Worm (Caenorhabditis elegans) whole organism, L1 larva: ENCODE data around the gene fbxa-183.
A peak's percentile ranks its signal among the peaks of the same experiment; 100 is the strongest.

ENCODE experiments used
- C04F5.9 ChIP-seq: sonication (generic microtip); optimal IDR thresholded peaks from 2 replicates; lab custom pipeline; 2016; ENCODE audit warnings: missing genetic modification characterization, missing compliant biosample characterization
- C34B4.2 ChIP-seq: sonication (generic microtip); optimal IDR thresholded peaks from 2 replicates; lab custom pipeline; 2017; ENCODE audit warnings: mild to moderate bottlenecking, missing genetic modification characterization, missing compliant biosample characterization
- F16B12.6 ChIP-seq: fragments of 150-350 bp; optimal IDR thresholded peaks from 2 replicates; lab custom pipeline; 2014; ENCODE audit warnings: missing biosample characterization, missing genetic modification characterization
- Y116A8C.19 ChIP-seq: sonication (generic microtip); optimal IDR thresholded peaks from 2 replicates; lab custom pipeline; 2016; ENCODE audit warnings: missing compliant biosample characterization, missing genetic modification characterization, borderline replicate concordance
- aha-1 ChIP-seq: fragments of 150-350 bp; optimal IDR thresholded peaks from 2 replicates; lab custom pipeline; 2014; ENCODE audit warnings: missing biosample characterization, missing genetic modification characterization
- blmp-1 ChIP-seq: fragments of 150-350 bp; optimal IDR thresholded peaks from 2 replicates; lab custom pipeline; 2014; ENCODE audit warnings: missing biosample characterization, missing genetic modification characterization
- ceh-63 ChIP-seq: fragments of 200-800 bp; sonication (Bioruptor generic); optimal IDR thresholded peaks from 2 replicates; lab custom pipeline; 2018; ENCODE audit warnings: mild to moderate bottlenecking, missing genetic modification characterization, missing compliant biosample characterization
- ceh-88 ChIP-seq: fragments of 200-800 bp; sonication (Bioruptor generic); IDR thresholded peaks from 2 replicates; pipeline ENCODE4 v1.3.6; 2022; ENCODE audit warnings: missing genetic modification characterization, missing compliant biosample characterization
- ceh-90 ChIP-seq: sonication (generic microtip); optimal IDR thresholded peaks from 2 replicates; lab custom pipeline; 2016; ENCODE audit warnings: missing genetic modification characterization, missing compliant biosample characterization
- ces-1 ChIP-seq: fragments of 150-350 bp; optimal IDR thresholded peaks from 2 replicates; lab custom pipeline; 2014; ENCODE audit warnings: missing biosample characterization, missing genetic modification reagents, missing genetic modification characterization
- dpl-1 ChIP-seq, 3 experiments: fragments of 150-350 bp in 2 of 3; sonication (generic microtip) in 1 of 3; optimal IDR thresholded peaks; 2 replicates each; lab custom pipeline; 2014 to 2017; ENCODE audit warnings: missing biosample characterization in 3 of 3, missing genetic modification characterization in 3 of 3, missing genetic modification reagents in 3 of 3
- efl-1 ChIP-seq, 4 experiments: fragments of 150-350 bp; optimal IDR thresholded peaks in 3 of 4; peaks in 1 of 4; 1 replicate in 1 of 4; 2 replicates in 3 of 4; lab custom pipeline; 2014; ENCODE audit warnings: missing biosample characterization in 2 of 4, missing genetic modification characterization in 2 of 4, missing genetic modification reagents in 2 of 4
- egl-27 ChIP-seq, 2 experiments: fragments of 150-350 bp in 1 of 2; sonication (generic microtip); optimal IDR thresholded peaks; 3 replicates each; lab custom pipeline; 2017 to 2018; ENCODE audit warnings: missing biosample characterization in 2 of 2, missing genetic modification characterization in 2 of 2, missing genetic modification reagents in 2 of 2
- elt-2 ChIP-seq: sonication (generic microtip); optimal IDR thresholded peaks from 2 replicates; lab custom pipeline; 2016; ENCODE audit warnings: missing genetic modification characterization, mild to moderate bottlenecking, inconsistent platforms, missing compliant biosample characterization, missing genetic modification reagents
- elt-3 ChIP-seq, 6 experiments: fragments of 150-350 bp in 1 of 6; sonication (generic microtip); optimal IDR thresholded peaks; 2 replicates each; lab custom pipeline; 2017 to 2018; ENCODE audit warnings: missing biosample characterization in 6 of 6, missing genetic modification characterization in 6 of 6, inconsistent platforms in 1 of 6
- fos-1 ChIP-seq: fragments of 150-350 bp; optimal IDR thresholded peaks from 2 replicates; lab custom pipeline; 2014; ENCODE audit warnings: missing biosample characterization, missing genetic modification characterization
- grh-1 ChIP-seq: fragments of 200-800 bp; sonication (Bioruptor generic); IDR thresholded peaks from 2 replicates; pipeline ENCODE4 v1.3.6; 2022; ENCODE audit warnings: missing genetic modification reagents, missing genetic modification characterization, missing compliant biosample characterization
- hlh-17 ChIP-seq: fragments of 200-800 bp; sonication (Bioruptor generic); optimal IDR thresholded peaks from 2 replicates; lab custom pipeline; 2018; ENCODE audit warnings: missing genetic modification characterization, mild to moderate bottlenecking, missing compliant biosample characterization, moderate library complexity, borderline replicate concordance
- hpl-2 ChIP-seq: fragments of 150-350 bp; optimal IDR thresholded peaks from 2 replicates; lab custom pipeline; 2014; ENCODE audit warnings: missing biosample characterization, missing genetic modification reagents, missing genetic modification characterization
- isw-1 ChIP-seq: fragments of 200-800 bp; sonication (Bioruptor generic); IDR thresholded peaks from 2 replicates; pipeline ENCODE4 v1.3.6; 2022; ENCODE audit warnings: missing genetic modification characterization, missing compliant biosample characterization
- jun-1 ChIP-seq: fragments of 150-350 bp; optimal IDR thresholded peaks from 2 replicates; lab custom pipeline; 2014; ENCODE audit warnings: missing biosample characterization, missing genetic modification reagents, missing genetic modification characterization
- lin-13 ChIP-seq: fragments of 150-350 bp; optimal IDR thresholded peaks from 2 replicates; lab custom pipeline; 2014; ENCODE audit warnings: missing biosample characterization, missing genetic modification reagents, missing genetic modification characterization
- lin-35 ChIP-seq, 2 experiments: fragments of 150-350 bp; optimal IDR thresholded peaks; 2 replicates each; lab custom pipeline; 2014; ENCODE audit warnings: missing biosample characterization in 2 of 2, missing genetic modification characterization in 2 of 2, missing genetic modification reagents in 2 of 2
- lir-3 ChIP-seq: sonication (generic microtip); optimal IDR thresholded peaks from 2 replicates; lab custom pipeline; 2016; ENCODE audit warnings: mild to moderate bottlenecking, missing genetic modification characterization, moderate library complexity, missing compliant biosample characterization; ENCODE audit not compliant: poor library complexity
- lsy-2 ChIP-seq, 2 experiments: fragments of 150-350 bp; optimal IDR thresholded peaks; 2 replicates each; lab custom pipeline; 2014; ENCODE audit warnings: missing biosample characterization in 2 of 2, missing genetic modification characterization in 2 of 2
- mab-9 ChIP-seq: fragments of 200-800 bp; sonication (Bioruptor generic); IDR thresholded peaks from 2 replicates; pipeline ENCODE4 v1.3.6; 2022; ENCODE audit warnings: missing genetic modification reagents, missing genetic modification characterization, missing compliant biosample characterization
- mdl-1 ChIP-seq, 2 experiments: fragments of 150-350 bp; optimal IDR thresholded peaks; 2 replicates each; lab custom pipeline; 2014 to 2017; ENCODE audit warnings: missing biosample characterization in 2 of 2, missing genetic modification characterization in 2 of 2, inconsistent platforms in 1 of 2
- nhr-11 ChIP-seq: fragments of 150-350 bp; optimal IDR thresholded peaks from 2 replicates; lab custom pipeline; 2014; ENCODE audit warnings: missing biosample characterization, missing genetic modification characterization
- nhr-20 ChIP-seq: sonication (generic microtip); optimal IDR thresholded peaks from 2 replicates; lab custom pipeline; 2016; ENCODE audit warnings: mild to moderate bottlenecking, missing genetic modification characterization, missing compliant biosample characterization
- nhr-237 ChIP-seq: fragments of 150-350 bp; optimal IDR thresholded peaks from 2 replicates; lab custom pipeline; 2014; ENCODE audit warnings: missing biosample characterization, missing genetic modification characterization
- nhr-28 ChIP-seq: fragments of 150-350 bp; optimal IDR thresholded peaks from 2 replicates; lab custom pipeline; 2014; ENCODE audit warnings: missing biosample characterization, missing genetic modification characterization
- nhr-47 ChIP-seq: sonication (generic microtip); optimal IDR thresholded peaks from 2 replicates; lab custom pipeline; 2016; ENCODE audit warnings: mild to moderate bottlenecking, missing genetic modification characterization, moderate library complexity, missing compliant biosample characterization
- nhr-76 ChIP-seq: sonication (generic microtip); optimal IDR thresholded peaks from 2 replicates; lab custom pipeline; 2017; ENCODE audit warnings: missing biosample characterization, missing genetic modification characterization
- nhr-77 ChIP-seq: fragments of 150-350 bp; optimal IDR thresholded peaks from 2 replicates; lab custom pipeline; 2014; ENCODE audit warnings: missing biosample characterization, missing genetic modification characterization
- nhr-90 ChIP-seq: sonication (generic microtip); optimal IDR thresholded peaks from 2 replicates; lab custom pipeline; 2016; ENCODE audit warnings: mild to moderate bottlenecking, missing genetic modification characterization, missing compliant biosample characterization; ENCODE audit not compliant: poor library complexity
- pax-3 ChIP-seq: fragments of 200-800 bp; sonication (Bioruptor generic); optimal IDR thresholded peaks from 2 replicates; lab custom pipeline; 2018; ENCODE audit warnings: mild to moderate bottlenecking, missing genetic modification characterization, moderate library complexity, missing compliant biosample characterization
- rnt-1 ChIP-seq: sonication (generic microtip); optimal IDR thresholded peaks from 2 replicates; lab custom pipeline; 2016; ENCODE audit warnings: mild to moderate bottlenecking, missing genetic modification characterization, moderate library complexity, missing compliant biosample characterization
- tbx-2 ChIP-seq: sonication (generic microtip); optimal IDR thresholded peaks from 2 replicates; lab custom pipeline; 2016; ENCODE audit warnings: missing genetic modification characterization, missing compliant biosample characterization
- tlp-1 ChIP-seq: fragments of 150-350 bp; optimal IDR thresholded peaks from 2 replicates; lab custom pipeline; 2014; ENCODE audit warnings: missing biosample characterization, missing genetic modification characterization
- unc-98 ChIP-seq: fragments of 200-800 bp; sonication (Bioruptor generic); IDR thresholded peaks from 2 replicates; pipeline ENCODE4 v1.3.6; 2022; ENCODE audit warnings: missing genetic modification characterization, missing compliant biosample characterization
- vab-15 ChIP-seq: sonication (generic microtip); optimal IDR thresholded peaks from 2 replicates; lab custom pipeline; 2017; ENCODE audit warnings: missing genotype, mild to moderate bottlenecking, missing genetic modification characterization, missing compliant biosample characterization
- zag-1 ChIP-seq: fragments of 150-350 bp; optimal IDR thresholded peaks from 2 replicates; lab custom pipeline; 2014; ENCODE audit warnings: missing biosample characterization, missing genetic modification characterization
- ztf-11 ChIP-seq, 2 experiments: sonication (generic microtip); optimal IDR thresholded peaks; 2 replicates each; lab custom pipeline; 2016 to 2017; ENCODE audit warnings: missing genetic modification characterization in 2 of 2, missing biosample characterization in 1 of 2, missing compliant biosample characterization in 1 of 2

Gene fbxa-183

DNA sequence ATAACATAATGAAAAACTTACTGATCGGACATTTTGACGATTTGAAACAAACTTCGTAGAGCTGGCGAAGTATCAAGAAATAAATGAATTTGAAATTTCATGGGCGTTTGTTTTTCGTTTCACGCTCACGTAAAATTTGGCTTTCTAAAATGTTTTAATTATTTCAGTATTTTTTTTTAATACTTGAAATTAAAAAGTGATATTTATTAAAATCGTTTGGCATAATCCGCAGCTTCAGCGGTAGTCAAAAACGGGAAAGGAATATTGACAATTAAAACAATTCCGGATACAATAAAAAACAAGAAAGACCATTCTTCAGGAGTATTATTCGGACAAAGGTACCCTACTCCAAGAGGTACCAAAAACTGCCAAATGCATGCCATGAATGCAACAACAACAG lies at the start of gene fbxa-183:
TSS of gene fbxa-183 (minus strand) at position 101 of the 400 bp plus-strand sequence.
- TF ChIP-seq nhr-237 (tag; lab: Kevin White, UChicago) (no peak), nhr-90 (tag; lab: Kevin White, UChicago) (no peak), tlp-1 (tag; lab: Kevin White, UChicago) (no peak), C04F5.9 (tag; lab: Kevin White, UChicago) (no peak), nhr-76 (tag; lab: Kevin White, UChicago) (no peak), blmp-1 (tag; lab: Kevin White, UChicago) (no peak), F16B12.6 (tag; lab: Kevin White, UChicago) (no peak), mdl-1 (tag; optimal IDR thresholded peaks at IDR 0.05; lab: Kevin White, UChicago) (no peak), rnt-1 (tag; lab: Kevin White, UChicago) (no peak), lir-3 (tag; lab: Kevin White, UChicago) (no peak), nhr-47 (tag; lab: Kevin White, UChicago) (no peak), ceh-63 (GFP tag; lab: Kevin White, UChicago) (no peak), pax-3 (no peak)

DNA sequence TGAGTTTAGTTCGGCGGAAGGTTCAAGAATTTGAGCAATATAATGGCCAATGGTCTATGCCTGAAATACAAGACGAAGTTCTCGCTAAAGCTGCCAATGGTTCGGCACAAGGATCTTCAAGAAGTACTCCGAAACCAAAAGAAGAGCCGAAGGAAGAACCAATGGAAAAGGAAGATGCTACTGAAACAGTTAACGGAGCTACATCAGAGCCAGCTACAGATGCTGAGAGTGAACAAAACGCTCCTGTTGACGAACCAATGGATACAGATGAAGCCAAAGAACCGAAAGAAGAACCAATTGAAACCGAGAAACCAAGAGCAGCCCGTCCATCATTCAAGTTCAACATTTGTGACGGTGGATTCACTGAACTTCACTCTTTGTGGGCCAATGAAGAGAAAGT lies 48.7 kb upstream of the fbxa-183 start:
- TF ChIP-seq nhr-11 (tag; lab: Kevin White, UChicago): no peak
- no peak for TF ChIP-seq C04F5.9 (tag; lab: Kevin White, UChicago)
- no peak for TF ChIP-seq zag-1 (tag; lab: Kevin White, UChicago)
- TF ChIP-seq mdl-1 (tag; optimal IDR thresholded peaks at IDR 0.05; lab: Kevin White, UChicago): no peak
- no peak for TF ChIP-seq grh-1 (GFP tag; lab: Robert Waterston, UW)
- TF ChIP-seq efl-1 (optimal IDR thresholded peaks at IDR 0.05; lab: Kevin White, UChicago): no peak
- TF ChIP-seq efl-1 (GFP tag; optimal IDR thresholded peaks at IDR 0.05 in 1 of 2; lab: Kevin White, UChicago): peak in 1 of 2 experiments; percentile 80

DNA sequence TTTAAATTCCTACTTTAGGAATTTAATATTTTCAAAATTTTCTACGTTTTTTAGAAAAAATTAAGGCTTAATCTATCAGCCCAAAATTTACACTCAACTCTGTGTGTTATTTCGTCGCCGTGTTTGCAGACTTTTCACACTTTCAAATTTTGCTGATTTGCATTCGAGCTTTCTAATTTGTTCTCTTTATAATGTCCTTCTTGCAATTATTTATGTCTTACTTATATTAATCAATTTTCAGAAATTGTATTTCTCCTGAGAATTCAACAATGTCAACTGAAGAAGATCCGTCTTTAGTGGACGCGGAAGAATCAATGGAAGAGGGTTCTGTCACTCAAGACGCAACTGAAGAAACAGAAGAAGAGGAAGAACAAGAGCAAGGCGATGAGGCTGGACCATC lies 44.0 kb upstream of the fbxa-183 start, which contains the start of gene let-418:
TSS of gene let-418 (plus strand) at position 242 of the 400 bp plus-strand sequence.
- TF ChIP-seq dpl-1 (GFP tag; optimal IDR thresholded peaks at IDR 0.05; lab: Kevin White, UChicago) (peak in 2 of 3 experiments; percentile 3 to 38), elt-2 (no peak), ceh-88 (GFP tag; lab: Robert Waterston, UW) (no peak), lsy-2 (tag; optimal IDR thresholded peaks at IDR 0.05; lab: Kevin White, UChicago) (peak in 1 of 2 experiments; percentile 16), lin-35 (GFP tag; optimal IDR thresholded peaks at IDR 0.05; lab: Kevin White, UChicago) (peak in 1 of 2 experiments; percentile 11), F16B12.6 (tag; lab: Kevin White, UChicago) (peak; percentile 74), efl-1 (optimal IDR thresholded peaks at IDR 0.05; lab: Kevin White, UChicago) (peak in 1 of 2 experiments; percentile 2), efl-1 (GFP tag; optimal IDR thresholded peaks at IDR 0.05 in 1 of 2; lab: Kevin White, UChicago) (peak; percentile 44 to 92), hlh-17 (GFP tag; lab: Kevin White, UChicago) (no peak), tbx-2 (tag; lab: Kevin White, UChicago) (peak; percentile 14)

DNA sequence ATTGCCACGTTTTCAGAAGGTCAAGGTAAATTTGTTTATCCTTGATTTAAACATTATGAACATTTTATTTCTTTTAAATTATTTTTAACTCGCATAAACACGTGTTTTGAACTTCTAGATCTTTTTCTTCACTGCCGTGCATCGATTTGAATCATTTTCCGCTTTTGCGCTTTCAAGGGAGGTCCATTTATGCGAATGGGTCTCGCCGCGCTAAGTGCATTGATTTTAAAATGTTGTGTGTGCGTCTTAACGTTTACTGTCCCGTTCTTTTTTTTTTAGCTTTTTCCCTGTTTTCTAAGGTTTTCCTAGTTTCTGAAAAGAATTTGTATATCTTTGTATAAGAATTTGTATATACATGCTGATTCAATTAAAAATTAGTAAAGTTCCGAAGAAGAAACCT lies 42.9 kb upstream of the fbxa-183 start:
- TF ChIP-seq ces-1 (GFP tag; lab: Kevin White, UChicago) (no peak), ztf-11 (tag; optimal IDR thresholded peaks at IDR 0.05; lab: Kevin White, UChicago) (no peak), efl-1 (optimal IDR thresholded peaks at IDR 0.05; lab: Kevin White, UChicago) (peak; percentile 6 to 24), efl-1 (GFP tag; optimal IDR thresholded peaks at IDR 0.05 in 1 of 2; lab: Kevin White, UChicago) (no peak), mdl-1 (tag; optimal IDR thresholded peaks at IDR 0.05; lab: Kevin White, UChicago) (no peak), vab-15 (tag; lab: Kevin White, UChicago) (no peak), fos-1 (no peak), jun-1 (no peak), isw-1 (GFP tag; lab: Robert Waterston, UW) (no peak)
- TF ChIP-seq, all 84 proteins: peak for 1

DNA sequence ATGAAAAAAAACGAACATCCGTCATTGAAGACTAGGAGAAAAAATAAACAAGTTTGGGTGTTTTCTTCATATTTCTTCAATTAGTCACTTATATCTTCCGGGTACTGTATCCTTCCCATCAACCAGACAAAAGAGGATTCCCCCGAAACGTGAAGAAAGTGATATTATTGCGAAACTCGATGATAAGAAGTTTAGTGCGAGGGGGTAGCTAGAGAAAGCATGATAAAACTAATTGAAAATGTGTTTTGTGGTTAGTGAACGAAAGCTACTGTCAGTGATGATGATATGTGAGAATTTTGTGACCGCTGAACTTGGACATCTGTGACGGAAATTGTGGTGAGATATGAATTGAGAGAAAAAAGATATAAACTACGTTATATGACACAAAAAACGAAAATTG lies 40.4 kb upstream of the fbxa-183 start:
- TF ChIP-seq aha-1 (tag; lab: Kevin White, UChicago): no peak
- no peak for TF ChIP-seq egl-27 (tag; optimal IDR thresholded peaks at IDR 0.05; lab: Kevin White, UChicago)
- TF ChIP-seq Y116A8C.19 (tag; lab: Kevin White, UChicago): no peak
- no peak for TF ChIP-seq lin-13 (GFP tag; lab: Kevin White, UChicago)
- TF ChIP-seq unc-98 (GFP tag; lab: Robert Waterston, UW): no peak
- TF ChIP-seq nhr-20: peak; percentile 81
- TF ChIP-seq C34B4.2 (tag; lab: Kevin White, UChicago): no peak
- TF ChIP-seq elt-3 (tag; optimal IDR thresholded peaks at IDR 0.05; lab: Kevin White, UChicago): peak in 4 of 6 experiments; percentile 60 to 92 (median 87)
- no peak for TF ChIP-seq ceh-90
- TF ChIP-seq nhr-77: no peak
- no peak for TF ChIP-seq hpl-2 (GFP tag; lab: Kevin White, UChicago)
- TF ChIP-seq nhr-90 (tag; lab: Kevin White, UChicago): peak; percentile 21
- no peak for TF ChIP-seq nhr-28 (tag; lab: Kevin White, UChicago)
- no peak for TF ChIP-seq mab-9 (GFP tag; lab: Robert Waterston, UW)
